Worm (Caenorhabditis elegans): ENCODE results near the gene F47B10.4.

- TF ChIP-seq aly-2 (tag; optimal IDR thresholded peaks at IDR 0.05): no peak
- TF ChIP-seq eor-1 (tag; optimal IDR thresholded peaks at IDR 0.05): no peak
- TF ChIP-seq nhr-28 (tag; optimal IDR thresholded peaks at IDR 0.05): no peak
- TF ChIP-seq nhr-23 (tag; optimal IDR thresholded peaks at IDR 0.05): no peak
- no peak for TF ChIP-seq fos-1 (tag; optimal IDR thresholded peaks at IDR 0.05)
- TF ChIP-seq ceh-28 (tag; optimal IDR thresholded peaks at IDR 0.05): no peak
- TF ChIP-seq egl-5 (tag; optimal IDR thresholded peaks at IDR 0.05): no peak
Observed at ce11 chrX:10896498-10896897, 5.4 kb downstream of the F47B10.4 start, which contains the start of gene haly-1.
